Fruit fly (Drosophila melanogaster) S2 (cell line): ENCODE measurements around the gene Hsp70Bbb.
"Not testable (repeated sequence)": the region's sequence is repeated elsewhere in the genome, so short reads cannot be mapped to it uniquely, and the experiment has no call there.

Experiments used
- CG8478 ChIP-seq: fragments of >200 bp; optimal IDR thresholded peaks from 2 replicates; lab custom pipeline; 2018
- CTCF ChIP-seq, 2 experiments: fragments of >200 bp; optimal IDR thresholded peaks; 2 replicates each; lab custom pipeline; 2018

The Hsp70Bbb gene

dm6 chr3R:12502210-12502609 is at the start of gene Hsp70Bbb:
TSS of gene Hsp70Bbb (plus strand) at chr3R:12502510.
- not testable (repeated sequence) for TF ChIP-seq CTCF (optimal IDR thresholded peaks at IDR 0.05; lab: Kevin White, UChicago); CG8478 (lab: Kevin White, UChicago)

dm6 chr3R:12454492-12454891 is 47.8 kb upstream of the Hsp70Bbb start:
- TF ChIP-seq CG8478 (lab: Kevin White, UChicago) (no peak), CTCF (optimal IDR thresholded peaks at IDR 0.05; lab: Kevin White, UChicago) (no peak)

dm6 chr3R:12456370-12456940 is 45.9 kb upstream of the Hsp70Bbb start, which contains the start of gene trus:
TSS of gene trus (plus strand) at chr3R:12456573.
- TF ChIP-seq CG8478 (lab: Kevin White, UChicago) (no peak), CTCF (optimal IDR thresholded peaks at IDR 0.05; lab: Kevin White, UChicago) (no peak)

dm6 chr3R:12459879-12460522 is 42.3 kb upstream of the Hsp70Bbb start, which contains the start of the genes CG5961 and Polr3C:
TSS of gene CG5961 (minus strand) at chr3R:12460294.
TSS of gene Polr3C (plus strand) at chr3R:12460414.
- no peak for TF ChIP-seq CG8478 (lab: Kevin White, UChicago)
- TF ChIP-seq CTCF (optimal IDR thresholded peaks at IDR 0.05; lab: Kevin White, UChicago): no peak

- not testable (repeated sequence) for TF ChIP-seq CG8478 (lab: Kevin White, UChicago); CTCF (optimal IDR thresholded peaks at IDR 0.05; lab: Kevin White, UChicago)
Measured at dm6 chr3R:12465198-12465597, 37.1 kb upstream of the Hsp70Bbb start, which contains the start of gene CG5608. TSS of gene CG5608 (minus strand) at chr3R:12465298.

dm6 chr3R:12467675-12468074 is 34.6 kb upstream of the Hsp70Bbb start, which contains the start of gene Hsp70Ba:
TSS of gene Hsp70Ba (minus strand) at chr3R:12467776.
- TF ChIP-seq CTCF (optimal IDR thresholded peaks at IDR 0.05; lab: Kevin White, UChicago); CG8478 (lab: Kevin White, UChicago): not testable (repeated sequence)

- TF ChIP-seq CG8478 (lab: Kevin White, UChicago); CTCF (optimal IDR thresholded peaks at IDR 0.05; lab: Kevin White, UChicago): not testable (repeated sequence)
Measured at dm6 chr3R:12505493-12505892, 3.2 kb downstream of the Hsp70Bbb start, which contains the start of gene Hsp70Bb. TSS of gene Hsp70Bb (plus strand) at chr3R:12505793.

- TF ChIP-seq CTCF (optimal IDR thresholded peaks at IDR 0.05; lab: Kevin White, UChicago); CG8478 (lab: Kevin White, UChicago): not testable (repeated sequence)
Measured at dm6 chr3R:12508776-12509175, 6.5 kb downstream of the Hsp70Bbb start, which contains the start of gene Hsp70Bc. TSS of gene Hsp70Bc (plus strand) at chr3R:12509076.

- TF ChIP-seq CG8478 (lab: Kevin White, UChicago): no peak
- no peak for TF ChIP-seq CTCF (optimal IDR thresholded peaks at IDR 0.05; lab: Kevin White, UChicago)
Measured at dm6 chr3R:12514997-12515396, 12.7 kb downstream of the Hsp70Bbb start.

dm6 chr3R:12525888-12526287 is 23.6 kb downstream of the Hsp70Bbb start, which contains the start of gene Hug:
TSS of gene Hug (plus strand) at chr3R:12526188.
- TF ChIP-seq CTCF (optimal IDR thresholded peaks at IDR 0.05; lab: Kevin White, UChicago) (no peak), CG8478 (lab: Kevin White, UChicago) (no peak)

- no peak for TF ChIP-seq CG8478 (lab: Kevin White, UChicago)
- no peak for TF ChIP-seq CTCF (optimal IDR thresholded peaks at IDR 0.05; lab: Kevin White, UChicago)
Measured at dm6 chr3R:12542947-12543346, 40.6 kb downstream of the Hsp70Bbb start.

- TF ChIP-seq CG8478 (lab: Kevin White, UChicago) (no peak), CTCF (optimal IDR thresholded peaks at IDR 0.05; lab: Kevin White, UChicago) (no peak)
Measured at dm6 chr3R:12548229-12548628, 45.9 kb downstream of the Hsp70Bbb start, which contains the start of gene Octbeta3R. TSS of gene Octbeta3R (minus strand) at chr3R:12548229.
